Fruit fly (Drosophila melanogaster): Measurements from ENCODE around the gene CG42780.

CG42780 gene

dm6 chrX:7336962-7337844 lies 5.2 kb upstream of the CG42780 start, which contains the start of gene CBP (continued):
- TF ChIP-seq CG10366 (GFP tag; IDR thresholded peaks at IDR 0.05), result peak; percentile 95
- TF ChIP-seq Rx (GFP tag; IDR thresholded peaks at IDR 0.05), result peak; percentile 93
- peak in 2 of 3 experiments; percentile 10 to 98 for TF ChIP-seq lola (GFP tag; optimal IDR thresholded peaks at IDR 0.05)
- TF ChIP-seq phol (tag; optimal IDR thresholded peaks at IDR 0.05), result peak; percentile 98
- no peak for TF ChIP-seq zf30C (GFP tag; optimal IDR thresholded peaks at IDR 0.05)
- TF ChIP-seq lilli (GFP tag; optimal IDR thresholded peaks at IDR 0.05), result peak; percentile 96
- TF ChIP-seq CG16813 (GFP tag; IDR thresholded peaks at IDR 0.05; ENCODE audit: partially characterized antibody), result no peak
- TF ChIP-seq Hey (tag; optimal IDR thresholded peaks at IDR 0.05), result peak; percentile 85
- peak; percentile 87 for TF ChIP-seq CG6654 (GFP tag; optimal IDR thresholded peaks at IDR 0.05)
- peak; percentile 95 for TF ChIP-seq Atf6 (GFP tag; IDR thresholded peaks at IDR 0.05)
- TF ChIP-seq CG10321 (GFP tag; IDR thresholded peaks at IDR 0.05), result peak; percentile 76
- TF ChIP-seq CG17361 (GFP tag; IDR thresholded peaks at IDR 0.05), result peak; percentile 92
- TF ChIP-seq CG31441 (GFP tag; IDR thresholded peaks at IDR 0.05), result peak; percentile 95
- TF ChIP-seq kah (GFP tag; optimal IDR thresholded peaks at IDR 0.05), result peak; percentile 95
- TF ChIP-seq CG18599 (GFP tag; optimal IDR thresholded peaks at IDR 0.05), result peak; percentile 97
- TF ChIP-seq CG34422 (GFP tag; IDR thresholded peaks at IDR 0.05), result peak; percentile 95
- no peak for TF ChIP-seq CG1832 (GFP tag; optimal IDR thresholded peaks at IDR 0.05)
- TF ChIP-seq Myb (GFP tag; optimal IDR thresholded peaks at IDR 0.05), result peak; percentile 89
- TF ChIP-seq peb (GFP tag; IDR thresholded peaks at IDR 0.05), result peak; percentile 95
- peak; percentile 86 for TF ChIP-seq gsb (GFP tag; IDR thresholded peaks at IDR 0.05)
- TF ChIP-seq D19B (GFP tag; optimal IDR thresholded peaks at IDR 0.05), result peak; percentile 86
- peak; percentile 94 for TF ChIP-seq gro (GFP tag; optimal IDR thresholded peaks at IDR 0.05)
- TF ChIP-seq CG30431 (GFP tag; optimal IDR thresholded peaks at IDR 0.05), result peak; percentile 98
- TF ChIP-seq ttk (GFP tag; IDR thresholded peaks at IDR 0.05), result peak; percentile 95
- TF ChIP-seq Meics (GFP tag; optimal IDR thresholded peaks at IDR 0.05), result peak; percentile 96
- no peak for TF ChIP-seq Doc3 (GFP tag; IDR thresholded peaks at IDR 0.05; ENCODE audit: partially characterized antibody)
- peak; percentile 97 for TF ChIP-seq shn (GFP tag; optimal IDR thresholded peaks at IDR 0.05)
- TF ChIP-seq sug (tag; optimal IDR thresholded peaks at IDR 0.05), result peak; percentile 94
- peak; percentile 92 for TF ChIP-seq luna (GFP tag; optimal IDR thresholded peaks at IDR 0.05)
- TF ChIP-seq CG7987 (GFP tag; optimal IDR thresholded peaks at IDR 0.05), result peak; percentile 94
- peak; percentile 96 for TF ChIP-seq bab2 (GFP tag; optimal IDR thresholded peaks at IDR 0.05)
- peak; percentile 93 for TF ChIP-seq eyg (GFP tag; optimal IDR thresholded peaks at IDR 0.05)
- peak; percentile 99 for TF ChIP-seq CG2678 (tag; optimal IDR thresholded peaks at IDR 0.05)
- peak; percentile 96 for TF ChIP-seq so (GFP tag; IDR thresholded peaks at IDR 0.05)
- peak; percentile 85 for TF ChIP-seq Deaf1 (tag; optimal IDR thresholded peaks at IDR 0.05)
- TF ChIP-seq CG43689 (GFP tag; IDR thresholded peaks at IDR 0.05), result peak; percentile 92
- peak; percentile 99 for TF ChIP-seq ATbp (GFP tag; optimal IDR thresholded peaks at IDR 0.05)
- peak; percentile 42 to 63 for TF ChIP-seq Trl (optimal IDR thresholded peaks at IDR 0.05)
- TF ChIP-seq Trl (GFP tag; optimal IDR thresholded peaks at IDR 0.05), result peak; percentile 98
- TF ChIP-seq ham (GFP tag; IDR thresholded peaks at IDR 0.05), result peak; percentile 76
- peak; percentile 97 for TF ChIP-seq CrebB (tag; optimal IDR thresholded peaks at IDR 0.05)
- peak; percentile 98 for TF ChIP-seq CG33557 (GFP tag; optimal IDR thresholded peaks at IDR 0.05)
- TF ChIP-seq Adf1 (GFP tag; IDR thresholded peaks at IDR 0.05), result peak; percentile 91
- peak; percentile 92 for TF ChIP-seq CG11456 (GFP tag; IDR thresholded peaks at IDR 0.05)
- TF ChIP-seq CG17385 (GFP tag; optimal IDR thresholded peaks at IDR 0.05), result peak; percentile 97
- TF ChIP-seq Sox100B (GFP tag; optimal IDR thresholded peaks at IDR 0.05), result peak; percentile 98
- TF ChIP-seq CG2202 (tag; optimal IDR thresholded peaks at IDR 0.05), result peak; percentile 99
- TF ChIP-seq CG13894 (tag; optimal IDR thresholded peaks at IDR 0.05), result peak; percentile 93
- peak; percentile 95 for TF ChIP-seq sisA (GFP tag; IDR thresholded peaks at IDR 0.05)
